Fruit fly (Drosophila melanogaster) whole organism, embryonic: ENCODE data around the gene cv-c.
A peak's percentile ranks its signal among the peaks of the same experiment; 100 is the strongest.

ENCODE experiments used
- Ada2b ChIP-seq: fragments of 200-800 bp; sonication (Bioruptor generic); IDR thresholded peaks from 2 replicates; pipeline ENCODE4 v1.3.6; 2022; ENCODE audit warnings: missing biosample characterization, missing genetic modification characterization
- Adf1 ChIP-seq: fragments of 200-800 bp; sonication (Bioruptor generic); IDR thresholded peaks from 2 replicates; pipeline ENCODE4 v1.3.6; 2022; ENCODE audit warnings: missing biosample characterization, missing genetic modification characterization
- Asciz ChIP-seq: fragments of 200-800 bp; sonication (Bioruptor generic); optimal IDR thresholded peaks from 2 replicates; lab custom pipeline; 2017; ENCODE audit warnings: missing biosample characterization, mild to moderate bottlenecking, missing genetic modification characterization, missing genetic modification reagents
- CG10267 ChIP-seq: fragments of 200-800 bp; sonication (Bioruptor generic); optimal IDR thresholded peaks from 2 replicates; lab custom pipeline; 2018; ENCODE audit warnings: missing biosample characterization, mild to moderate bottlenecking, missing genetic modification characterization, moderate library complexity
- CG10431 ChIP-seq: fragments of 200-800 bp; sonication (Bioruptor generic); optimal IDR thresholded peaks from 3 replicates; lab custom pipeline; 2018; ENCODE audit warnings: missing biosample characterization, mild to moderate bottlenecking, missing genetic modification characterization
- CG10543 ChIP-seq: fragments of 200-800 bp; sonication (Bioruptor generic); optimal IDR thresholded peaks from 3 replicates; lab custom pipeline; 2017; ENCODE audit warnings: missing biosample characterization, mild to moderate bottlenecking, missing genetic modification characterization, moderate library complexity
- CG11398 ChIP-seq: fragments of 200-800 bp; sonication (Bioruptor generic); optimal IDR thresholded peaks from 2 replicates; lab custom pipeline; 2016; ENCODE audit warnings: missing biosample characterization, missing genetic modification characterization
- CG12659 ChIP-seq: fragments of 200-800 bp; sonication (Bioruptor generic); optimal IDR thresholded peaks from 3 replicates; lab custom pipeline; 2017; ENCODE audit warnings: mild to moderate bottlenecking, missing biosample characterization, missing genetic modification reagents, missing genetic modification characterization
- CG15011 ChIP-seq: fragments of 200-800 bp; sonication (Bioruptor generic); optimal IDR thresholded peaks from 3 replicates; lab custom pipeline; 2018; ENCODE audit warnings: missing biosample characterization, mild to moderate bottlenecking, missing genetic modification characterization
- CG15269 ChIP-seq: fragments of 200-800 bp; sonication (Bioruptor generic); optimal IDR thresholded peaks from 2 replicates; lab custom pipeline; 2018; ENCODE audit warnings: missing biosample characterization, mild to moderate bottlenecking, missing genetic modification characterization, moderate library complexity
- CG16779 ChIP-seq: fragments of 200-800 bp; sonication (Bioruptor generic); IDR thresholded peaks from 2 replicates; pipeline ENCODE4 v1.3.6; 2022; ENCODE audit warnings: missing biosample characterization, missing genetic modification characterization
- CG17912 ChIP-seq: fragments of 200-800 bp; sonication (Bioruptor generic); optimal IDR thresholded peaks from 2 replicates; lab custom pipeline; 2018; ENCODE audit warnings: missing biosample characterization, mild to moderate bottlenecking, missing genetic modification characterization
- CG1832 ChIP-seq: fragments of 200-800 bp; sonication (Bioruptor generic); optimal IDR thresholded peaks from 2 replicates; lab custom pipeline; 2017; ENCODE audit warnings: missing biosample characterization, mild to moderate bottlenecking, missing genetic modification characterization, inconsistent platforms
- CG18764 ChIP-seq: fragments of 200-800 bp; sonication (Bioruptor generic); optimal IDR thresholded peaks from 3 replicates; lab custom pipeline; 2016; ENCODE audit warnings: missing biosample characterization, missing genetic modification characterization
- CG30431 ChIP-seq: fragments of 200-800 bp; sonication (Bioruptor generic); optimal IDR thresholded peaks from 2 replicates; lab custom pipeline; 2017; ENCODE audit warnings: missing biosample characterization, missing genetic modification characterization
- CG3407 ChIP-seq: fragments of 200-800 bp; sonication (Bioruptor generic); optimal IDR thresholded peaks from 2 replicates; lab custom pipeline; 2018; ENCODE audit warnings: missing biosample characterization, mild to moderate bottlenecking, missing genetic modification characterization
- CG6254 ChIP-seq: fragments of 200-800 bp; sonication (Bioruptor generic); optimal IDR thresholded peaks from 3 replicates; lab custom pipeline; 2017; ENCODE audit warnings: mild to moderate bottlenecking, missing biosample characterization, missing genetic modification reagents, missing genetic modification characterization
- CG6689 ChIP-seq: fragments of 200-800 bp; sonication (Bioruptor generic); IDR thresholded peaks from 2 replicates; pipeline ENCODE4 v1.3.6; 2022; ENCODE audit warnings: missing biosample characterization, missing genetic modification characterization
- CG7372 ChIP-seq: fragments of 200-800 bp; sonication (Bioruptor generic); IDR thresholded peaks from 2 replicates; pipeline ENCODE4 v1.3.6; 2022; ENCODE audit warnings: missing biosample characterization, missing genetic modification characterization
- CG7745 ChIP-seq: fragments of 200-800 bp; sonication (Bioruptor generic); optimal IDR thresholded peaks from 2 replicates; lab custom pipeline; 2018; ENCODE audit warnings: missing biosample characterization, mild to moderate bottlenecking, missing genetic modification characterization, moderate library complexity
- CG8290 ChIP-seq, 3 experiments: fragments of 200-800 bp; sonication (Bioruptor generic); optimal IDR thresholded peaks; 2 replicates each; lab custom pipeline; 2016 to 2019; ENCODE audit warnings: missing biosample characterization in 3 of 3, missing genetic modification characterization in 3 of 3, mild to moderate bottlenecking in 2 of 3, moderate library complexity in 1 of 3
- CG8388 ChIP-seq: fragments of 200-800 bp; sonication (Bioruptor generic); optimal IDR thresholded peaks from 2 replicates; lab custom pipeline; 2019; ENCODE audit warnings: missing biosample characterization, mild to moderate bottlenecking, missing genetic modification characterization, moderate library complexity
- CG8944 ChIP-seq: fragments of 200-800 bp; sonication (Bioruptor generic); optimal IDR thresholded peaks from 3 replicates; lab custom pipeline; 2016; ENCODE audit warnings: missing biosample characterization, missing genetic modification characterization
- CG9817 ChIP-seq: fragments of 200-800 bp; sonication (Bioruptor generic); optimal IDR thresholded peaks from 2 replicates; lab custom pipeline; 2018; ENCODE audit warnings: missing biosample characterization, mild to moderate bottlenecking, missing genetic modification characterization, moderate library complexity
- Doc2 ChIP-seq: fragments of 200-800 bp; sonication (Bioruptor generic); IDR thresholded peaks from 2 replicates; pipeline ENCODE4 v1.3.6; 2022; ENCODE audit warnings: missing biosample characterization, missing genetic modification characterization
- HHEX ChIP-seq: fragments of 200-800 bp; sonication (Bioruptor generic); optimal IDR thresholded peaks from 3 replicates; lab custom pipeline; 2017; ENCODE audit warnings: missing biosample characterization, mild to moderate bottlenecking, missing genetic modification characterization, missing genetic modification reagents
- Nf-YB ChIP-seq: fragments of 200-800 bp; sonication (Bioruptor generic); optimal IDR thresholded peaks from 3 replicates; lab custom pipeline; 2019; ENCODE audit warnings: missing biosample characterization, mild to moderate bottlenecking, missing genetic modification characterization, moderate library complexity
- Nf-YC ChIP-seq: fragments of 200-800 bp; optimal IDR thresholded peaks from 3 replicates; lab custom pipeline; 2019; ENCODE audit warnings: missing biosample characterization, mild to moderate bottlenecking, missing genetic modification characterization, moderate library complexity
- Rfx ChIP-seq: fragments of 200-800 bp; sonication (Bioruptor generic); IDR thresholded peaks from 2 replicates; pipeline ENCODE4 v1.3.6; 2022; ENCODE audit warnings: missing biosample characterization, missing genetic modification characterization
- Sox102F ChIP-seq: fragments of 200-800 bp; sonication (Bioruptor generic); optimal IDR thresholded peaks from 2 replicates; lab custom pipeline; 2018; ENCODE audit warnings: missing biosample characterization, mild to moderate bottlenecking, missing genetic modification characterization, moderate library complexity
- amos ChIP-seq: fragments of 200-800 bp; sonication (Bioruptor generic); IDR thresholded peaks from 2 replicates; pipeline ENCODE4 v1.3.6; 2022; ENCODE audit warnings: missing biosample characterization, missing genetic modification characterization; ENCODE audit not compliant: partially characterized antibody
- cad ChIP-seq: fragments of >200 bp; optimal IDR thresholded peaks from 2 replicates; lab custom pipeline; 2017; ENCODE audit warnings: missing biosample characterization, missing genetic modification characterization
- dan ChIP-seq: fragments of 200-800 bp; sonication (Bioruptor generic); IDR thresholded peaks from 2 replicates; pipeline ENCODE4 v1.3.6; 2022; ENCODE audit warnings: missing biosample characterization, missing genetic modification characterization
- en ChIP-seq: fragments of 200-800 bp; sonication (Bioruptor generic); optimal IDR thresholded peaks from 2 replicates; lab custom pipeline; 2016; ENCODE audit warnings: missing biosample characterization, missing genetic modification characterization
- fd102C ChIP-seq: fragments of 200-800 bp; sonication (Bioruptor generic); optimal IDR thresholded peaks from 2 replicates; lab custom pipeline; 2018; ENCODE audit warnings: missing biosample characterization, mild to moderate bottlenecking, missing genetic modification characterization, moderate library complexity
- fru ChIP-seq: fragments of >200 bp; optimal IDR thresholded peaks from 2 replicates; lab custom pipeline; 2017
- gcm2 ChIP-seq: fragments of 200-800 bp; sonication (Bioruptor generic); optimal IDR thresholded peaks from 2 replicates; lab custom pipeline; 2016; ENCODE audit warnings: missing biosample characterization, missing genetic modification characterization
- hkb ChIP-seq, 2 experiments: fragments of 200-800 bp in 1 of 2; fragments of >200 bp in 1 of 2; sonication (Bioruptor generic) in 1 of 2; IDR thresholded peaks in 1 of 2; optimal IDR thresholded peaks in 1 of 2; 2 replicates each; pipeline versions ENCODE4 v1.3.6 to Lab custom; 2017 to 2022; ENCODE audit warnings: missing biosample characterization in 1 of 2, missing genetic modification characterization in 1 of 2
- jumu ChIP-seq: fragments of 200-800 bp; sonication (Bioruptor generic); optimal IDR thresholded peaks from 3 replicates; lab custom pipeline; 2016; ENCODE audit warnings: missing biosample characterization, missing genetic modification characterization
- kay ChIP-seq: fragments of 200-800 bp; sonication (Bioruptor generic); optimal IDR thresholded peaks from 2 replicates; lab custom pipeline; 2016; ENCODE audit warnings: missing biosample characterization, missing genetic modification characterization
- nerfin-1 ChIP-seq: fragments of 200-800 bp; sonication (Bioruptor generic); optimal IDR thresholded peaks from 3 replicates; lab custom pipeline; 2019; ENCODE audit warnings: missing biosample characterization, mild to moderate bottlenecking, missing genetic modification characterization, moderate library complexity
- nmo ChIP-seq: fragments of 200-800 bp; sonication (Bioruptor generic); optimal IDR thresholded peaks from 2 replicates; lab custom pipeline; 2018; ENCODE audit warnings: missing biosample characterization, mild to moderate bottlenecking, missing genetic modification characterization, moderate library complexity
- pnt ChIP-seq: fragments of 200-800 bp; sonication (Bioruptor generic); optimal IDR thresholded peaks from 3 replicates; lab custom pipeline; 2016; ENCODE audit warnings: missing biosample characterization, missing genetic modification characterization
- seq ChIP-seq: fragments of 200-800 bp; sonication (Bioruptor generic); IDR thresholded peaks from 2 replicates; pipeline ENCODE4 v1.3.6; 2022; ENCODE audit warnings: missing biosample characterization, missing genetic modification characterization
- slou ChIP-seq: fragments of 200-800 bp; sonication (Bioruptor generic); optimal IDR thresholded peaks from 3 replicates; lab custom pipeline; 2016; ENCODE audit warnings: missing biosample characterization, missing genetic modification characterization
- stc ChIP-seq: fragments of 200-800 bp; sonication (Bioruptor generic); IDR thresholded peaks from 2 replicates; pipeline ENCODE4 v1.3.6; 2022; ENCODE audit warnings: missing biosample characterization, missing genetic modification characterization
- tin ChIP-seq: fragments of 200-800 bp; sonication (Bioruptor generic); optimal IDR thresholded peaks from 3 replicates; lab custom pipeline; 2016; ENCODE audit warnings: missing biosample characterization, missing genetic modification characterization
- unpg ChIP-seq: fragments of 200-800 bp; sonication (Bioruptor generic); optimal IDR thresholded peaks from 3 replicates; lab custom pipeline; 2018; ENCODE audit warnings: missing biosample characterization, mild to moderate bottlenecking, missing genetic modification characterization, moderate library complexity
- wek ChIP-seq: fragments of 200-800 bp; sonication (Bioruptor generic); optimal IDR thresholded peaks from 3 replicates; lab custom pipeline; 2018; ENCODE audit warnings: missing biosample characterization, mild to moderate bottlenecking, missing genetic modification characterization, moderate library complexity
- zfh1 ChIP-seq: fragments of 200-800 bp; sonication (Bioruptor generic); IDR thresholded peaks from 3 replicates; pipeline ENCODE4 v1.3.6; 2022; ENCODE audit warnings: missing biosample characterization, missing genetic modification characterization

The cv-c gene

dm6 chr3R:14356619-14357018 is 124.9 kb downstream of the cv-c start (continued):
- TF ChIP-seq CG12659 (GFP tag; lab: Kevin White, UChicago) (no peak), CG6254 (no peak), wek (GFP tag; lab: Kevin White, UChicago) (no peak), fd102C (GFP tag; lab: Kevin White, UChicago) (no peak), cad (no peak), CG6689 (GFP tag; lab: Robert Waterston, UW) (peak; percentile 58), CG30431 (GFP tag; lab: Kevin White, UChicago) (peak; percentile 0), nerfin-1 (no peak), unpg (GFP tag; lab: Kevin White, UChicago) (peak; percentile 14), CG11398 (no peak), CG18764 (GFP tag; lab: Kevin White, UChicago) (no peak), Nf-YB (GFP tag; lab: Kevin White, UChicago) (no peak), CG15269 (tag; lab: Kevin White, UChicago) (peak; percentile 8), dan (GFP tag; lab: Robert Waterston, UW) (0 out of 2 replicates have a peak, but pooled peaks have one; percentile 35), pnt (GFP tag; lab: Kevin White, UChicago) (peak; percentile 29), CG3407 (GFP tag; lab: Kevin White, UChicago) (no peak), amos (GFP tag; lab: Robert Waterston, UW) (no peak), CG1832 (GFP tag; lab: Kevin White, UChicago) (no peak), Nf-YC (no peak), tin (GFP tag; lab: Kevin White, UChicago) (no peak), gcm2 (GFP tag; lab: Kevin White, UChicago) (no peak), kay (GFP tag; lab: Kevin White, UChicago) (no peak), CG10431 (GFP tag; lab: Kevin White, UChicago) (no peak), CG7745 (tag; lab: Kevin White, UChicago) (no peak), jumu (GFP tag; lab: Kevin White, UChicago) (no peak), slou (no peak), seq (peak; percentile 54; the same call in 1 of the 2 replicates), stc (GFP tag; lab: Robert Waterston, UW) (no peak), CG7372 (GFP tag; lab: Robert Waterston, UW) (no peak), CG8388 (no peak), CG8290 (GFP tag; optimal IDR thresholded peaks at IDR 0.05; lab: Kevin White, UChicago) (no peak), CG8290 (tag; optimal IDR thresholded peaks at IDR 0.05; lab: Kevin White, UChicago) (peak in 1 of 2 experiments; percentile 66), nmo (GFP tag; lab: Kevin White, UChicago) (peak; percentile 14), CG9817 (tag; lab: Kevin White, UChicago) (no peak), fru (no peak), CG8944 (peak; percentile 8), CG10267 (tag; lab: Kevin White, UChicago) (no peak), HHEX (GFP tag; lab: Kevin White, UChicago) (peak; percentile 1), Adf1 (GFP tag; lab: Robert Waterston, UW) (no peak), CG16779 (GFP tag; lab: Robert Waterston, UW) (no peak), Asciz (GFP tag; lab: Kevin White, UChicago) (no peak), Ada2b (peak; percentile 25; the same call in 1 of the 2 replicates), Rfx (peak; percentile 52), en (GFP tag; lab: Kevin White, UChicago) (no peak), CG15011 (GFP tag; lab: Kevin White, UChicago) (no peak), CG10543 (GFP tag; lab: Kevin White, UChicago) (no peak), zfh1 (GFP tag; lab: Robert Waterston, UW) (peak; percentile 35; the same call in 1 of the 3 replicates), Sox102F (GFP tag; lab: Kevin White, UChicago) (peak; percentile 42), Doc2 (GFP tag; lab: Robert Waterston, UW) (no peak), hkb (optimal IDR thresholded peaks at IDR 0.05; lab: Kevin White, UChicago) (no peak), hkb (GFP tag; IDR thresholded peaks at IDR 0.05; lab: Robert Waterston, UW) (peak; percentile 65), CG17912 (GFP tag; lab: Kevin White, UChicago) (no peak)
